Worm (Caenorhabditis elegans) whole organism, mixed stage, embryonic: ENCODE measurements around the gene str-115.

Experiments
- M03D4.4 ChIP-seq: sonication (generic microtip); optimal IDR thresholded peaks from 2 replicates; lab custom pipeline; 2017; ENCODE audit warnings: mild to moderate bottlenecking, missing genetic modification characterization, missing compliant biosample characterization
- elt-1 ChIP-seq: sonication (generic microtip); optimal IDR thresholded peaks from 2 replicates; lab custom pipeline; 2017; ENCODE audit warnings: missing genetic modification characterization, mild to moderate bottlenecking, missing compliant biosample characterization, antibody characterized with exemption, moderate library complexity, borderline replicate concordance; ENCODE audit not compliant: insufficient read depth
- ztf-11 ChIP-seq: fragments of 150-350 bp; optimal IDR thresholded peaks from 2 replicates; lab custom pipeline; 2014; ENCODE audit warnings: missing biosample characterization, missing genetic modification characterization

DNA sequence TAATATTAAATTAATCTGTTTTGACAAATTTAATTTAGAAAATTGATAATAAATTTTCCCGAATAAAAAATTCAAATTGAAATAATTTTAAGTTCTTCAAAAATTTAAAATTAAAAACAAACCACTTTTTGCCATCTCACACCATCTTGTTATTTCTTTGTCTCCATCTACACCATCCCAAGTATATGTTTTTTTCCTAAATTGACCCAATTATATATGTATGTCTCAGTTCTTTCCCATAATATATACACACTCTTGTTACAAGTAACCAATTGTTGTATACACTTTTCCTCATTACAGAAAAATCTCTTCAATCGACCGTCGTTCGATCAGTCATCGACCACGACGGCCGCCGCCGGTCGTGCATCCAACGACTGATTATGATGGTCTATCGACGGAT lies 13.4 kb downstream of the str-115 start, which contains the start of gene gly-20:
- TF ChIP-seq elt-1 (tag; lab: Kevin White, UChicago) (no peak), M03D4.4 (no peak), ztf-11 (tag; lab: Kevin White, UChicago) (no peak)
